Fruit fly (Drosophila melanogaster): Measurements from ENCODE around the gene Rga.

DNA sequence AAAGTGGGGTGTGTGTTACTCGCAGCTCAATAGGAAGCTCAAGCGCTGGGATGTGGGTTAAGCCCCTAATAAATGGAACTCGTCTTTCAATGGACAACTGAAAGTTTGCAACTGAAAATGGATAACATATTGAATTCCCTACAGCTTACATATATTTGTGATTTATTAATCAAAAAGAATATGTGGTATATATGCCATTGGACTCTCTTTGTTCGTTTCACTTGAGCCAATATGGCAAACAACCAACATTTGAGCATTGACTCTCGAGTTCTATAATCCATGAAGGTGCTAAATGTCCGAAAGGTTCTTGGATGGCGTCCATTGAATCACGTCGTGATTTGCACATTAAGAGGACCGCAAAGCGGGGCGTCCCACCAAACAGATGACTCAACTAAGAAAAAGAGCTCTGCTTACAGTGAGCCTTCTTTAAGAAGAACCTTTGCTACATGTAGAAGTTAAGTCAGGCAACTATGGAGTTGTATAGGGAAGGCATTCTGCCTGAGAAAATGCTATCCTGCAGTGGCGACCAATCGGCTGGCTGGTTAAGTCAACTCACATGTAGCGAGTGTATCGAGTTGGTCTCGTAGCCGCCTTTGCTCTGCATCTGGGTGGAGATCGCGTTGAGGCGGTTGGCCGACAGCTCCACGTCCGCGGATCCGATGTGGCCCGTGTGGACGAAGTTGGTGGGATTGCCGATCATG is 5.2 kb upstream of the Rga start:
- TF ChIP-seq h (optimal IDR thresholded peaks at IDR 0.05): no peak
- TF ChIP-seq ttk (optimal IDR thresholded peaks at IDR 0.05): no peak
- no peak for TF ChIP-seq insv (optimal IDR thresholded peaks at IDR 0.05)
- no peak for TF ChIP-seq Sin3A (optimal IDR thresholded peaks at IDR 0.05)
- no peak for TF ChIP-seq Myc (optimal IDR thresholded peaks at IDR 0.05)
- TF ChIP-seq psq (optimal IDR thresholded peaks at IDR 0.05): no peak

All from Kc167 (cell line).